Fruit fly (Drosophila melanogaster) Kc167 (cell line): ENCODE data around the gene CG15249.

Source experiments
- Myc ChIP-seq: fragments of >200 bp; optimal IDR thresholded peaks from 2 replicates; lab custom pipeline; 2017; ENCODE audit warnings: missing external identifiers
- Sin3A ChIP-seq: fragments of >200 bp; optimal IDR thresholded peaks from 2 replicates; lab custom pipeline; 2018; ENCODE audit warnings: missing external identifiers
- h ChIP-seq: fragments of >200 bp; optimal IDR thresholded peaks from 3 replicates; lab custom pipeline; 2018; ENCODE audit warnings: missing external identifiers
- insv ChIP-seq: fragments of >200 bp; optimal IDR thresholded peaks from 3 replicates; lab custom pipeline; 2018; ENCODE audit warnings: missing external identifiers
- psq ChIP-seq: fragments of >200 bp; optimal IDR thresholded peaks from 2 replicates; lab custom pipeline; 2017; ENCODE audit warnings: missing external identifiers
- ttk ChIP-seq: sonication (Bioruptor generic); optimal IDR thresholded peaks from 2 replicates; lab custom pipeline; 2017; ENCODE audit warnings: missing external identifiers

The CG15249 gene

dm6 chrX:9881746-9882145, 17.6 kb downstream of the CG15249 start, which contains the start of gene CG9689:
Gene CG9689 (plus strand): TSS chrX:9881953.
- TF ChIP-seq ttk (lab: Kevin White, UChicago) (no peak), psq (lab: Kevin White, UChicago) (no peak), h (no peak), insv (lab: Kevin White, UChicago) (no peak), Myc (no peak), Sin3A (lab: Kevin White, UChicago) (no peak)

- TF ChIP-seq psq (lab: Kevin White, UChicago) (no peak), h (no peak), Myc (no peak), insv (lab: Kevin White, UChicago) (no peak), ttk (lab: Kevin White, UChicago) (no peak), Sin3A (lab: Kevin White, UChicago) (no peak)
Measured at dm6 chrX:9879570-9879969, 19.8 kb downstream of the CG15249 start, which contains the start of gene CG9686. Gene CG9686 (plus strand): TSS chrX:9879870.

dm6 chrX:9878125-9878524, 21.3 kb downstream of the CG15249 start, which contains the start of gene CG1468:
Gene CG1468 (plus strand): TSS chrX:9878422.
- TF ChIP-seq h (no peak), Sin3A (lab: Kevin White, UChicago) (no peak), insv (lab: Kevin White, UChicago) (no peak), Myc (no peak), ttk (lab: Kevin White, UChicago) (no peak), psq (lab: Kevin White, UChicago) (no peak)

dm6 chrX:9877240-9877639, 22.1 kb downstream of the CG15249 start:
- TF ChIP-seq insv (lab: Kevin White, UChicago) (no peak), psq (lab: Kevin White, UChicago) (no peak), Sin3A (lab: Kevin White, UChicago) (no peak), ttk (lab: Kevin White, UChicago) (no peak), Myc (no peak), h (no peak)

dm6 chrX:9875948-9876853, 23.2 kb downstream of the CG15249 start, which contains the start of gene CG15247:
Gene CG15247 (minus strand): TSS chrX:9876672.
- TF ChIP-seq psq (lab: Kevin White, UChicago) (no peak), Sin3A (lab: Kevin White, UChicago) (no peak), ttk (lab: Kevin White, UChicago) (no peak), Myc (no peak), insv (lab: Kevin White, UChicago) (no peak), h (no peak)

- TF ChIP-seq psq (lab: Kevin White, UChicago): no peak
Measured at dm6 chrX:9873917-9874316, 25.5 kb downstream of the CG15249 start, which contains the start of gene CG32695. Gene CG32695 (minus strand): TSS chrX:9874057.

- TF ChIP-seq psq (lab: Kevin White, UChicago): no peak
Measured at dm6 chrX:9871632-9872031, 27.8 kb downstream of the CG15249 start, which contains the start of gene CG45061. Gene CG45061 (minus strand): TSS chrX:9871702.

dm6 chrX:9868510-9869248, 30.7 kb downstream of the CG15249 start, which contains the start of gene CG45060:
Gene CG45060 (minus strand): TSS chrX:9868568.
- TF ChIP-seq h (no peak), Myc (no peak), ttk (lab: Kevin White, UChicago) (no peak), insv (lab: Kevin White, UChicago) (no peak), psq (lab: Kevin White, UChicago) (no peak), Sin3A (lab: Kevin White, UChicago) (no peak)

- TF ChIP-seq Sin3A (lab: Kevin White, UChicago) (no peak), h (no peak), ttk (lab: Kevin White, UChicago) (no peak), psq (lab: Kevin White, UChicago) (no peak), Myc (no peak), insv (lab: Kevin White, UChicago) (no peak)
Measured at dm6 chrX:9864882-9865281, 34.5 kb downstream of the CG15249 start, which contains the start of gene Ser7. Gene Ser7 (plus strand): TSS chrX:9865233.

dm6 chrX:9847529-9847928, 51.9 kb downstream of the CG15249 start:
- no peak for TF ChIP-seq ttk (lab: Kevin White, UChicago)
